Fruit fly (Drosophila melanogaster) whole organism, embryonic: ENCODE data around the gene CG46439.

Experiments used
- Antp ChIP-seq: fragments of 200-800 bp; sonication (Bioruptor generic); optimal IDR thresholded peaks from 3 replicates; lab custom pipeline; 2016; ENCODE audit warnings: missing biosample characterization, missing genetic modification characterization
- Asciz ChIP-seq: fragments of 200-800 bp; sonication (Bioruptor generic); optimal IDR thresholded peaks from 2 replicates; lab custom pipeline; 2017; ENCODE audit warnings: missing biosample characterization, mild to moderate bottlenecking, missing genetic modification characterization, missing genetic modification reagents
- Bdp1 ChIP-seq: fragments of 200-800 bp; sonication (Bioruptor generic); optimal IDR thresholded peaks from 3 replicates; lab custom pipeline; 2016; ENCODE audit warnings: missing biosample characterization, missing genetic modification characterization
- CG10979 ChIP-seq: fragments of 200-800 bp; sonication (Bioruptor generic); optimal IDR thresholded peaks from 2 replicates; lab custom pipeline; 2018; ENCODE audit warnings: missing biosample characterization, mild to moderate bottlenecking, missing genetic modification characterization, moderate library complexity
- CG11247 ChIP-seq: fragments of 200-800 bp; sonication (Bioruptor generic); IDR thresholded peaks from 2 replicates; pipeline ENCODE4 v1.3.6; 2022; ENCODE audit warnings: missing biosample characterization, missing genetic modification characterization
- CG12744 ChIP-seq: fragments of 200-800 bp; sonication (Bioruptor generic); optimal IDR thresholded peaks from 2 replicates; lab custom pipeline; 2016; ENCODE audit warnings: missing biosample characterization, missing genetic modification characterization
- CG13894 ChIP-seq: fragments of 200-800 bp; sonication (Bioruptor generic); optimal IDR thresholded peaks from 3 replicates; lab custom pipeline; 2018; ENCODE audit warnings: missing biosample characterization, mild to moderate bottlenecking, missing genetic modification characterization, moderate library complexity
- CG14050 ChIP-seq: fragments of 200-800 bp; sonication (Bioruptor generic); IDR thresholded peaks from 3 replicates; pipeline ENCODE4 v1.3.6; 2022; ENCODE audit warnings: missing biosample characterization, missing genetic modification characterization
- CG16813 ChIP-seq: fragments of 200-800 bp; sonication (Bioruptor generic); IDR thresholded peaks from 3 replicates; pipeline ENCODE4 v1.3.6; 2022; ENCODE audit warnings: missing biosample characterization, missing genetic modification characterization; ENCODE audit not compliant: partially characterized antibody
- CG16815 ChIP-seq: fragments of 200-800 bp; sonication (Bioruptor generic); optimal IDR thresholded peaks from 3 replicates; lab custom pipeline; 2017; ENCODE audit warnings: missing biosample characterization, mild to moderate bottlenecking, missing genetic modification characterization
- CG17612 ChIP-seq: fragments of 200-800 bp; sonication (Bioruptor generic); IDR thresholded peaks from 2 replicates; pipeline ENCODE4 v1.3.6; 2022; ENCODE audit warnings: missing biosample characterization, missing genetic modification characterization
- CG18011 ChIP-seq: fragments of 200-800 bp; sonication (Bioruptor generic); optimal IDR thresholded peaks from 2 replicates; lab custom pipeline; 2017; ENCODE audit warnings: missing biosample characterization, missing genetic modification characterization, mild to moderate bottlenecking, moderate library complexity, missing genotype
- CG32772 ChIP-seq: fragments of 200-800 bp; sonication (Bioruptor generic); IDR thresholded peaks from 2 replicates; pipeline ENCODE4 v1.3.6; 2022; ENCODE audit warnings: missing biosample characterization, missing genetic modification characterization
- CG34224 ChIP-seq: fragments of 200-800 bp; sonication (Bioruptor generic); IDR thresholded peaks from 3 replicates; pipeline ENCODE4 v1.3.6; 2022; ENCODE audit warnings: missing biosample characterization, missing genetic modification characterization; ENCODE audit not compliant: partially characterized antibody
- CG42726 ChIP-seq: fragments of 200-800 bp; sonication (Bioruptor generic); IDR thresholded peaks from 2 replicates; pipeline ENCODE4 v1.3.6; 2022; ENCODE audit warnings: missing biosample characterization, missing genetic modification characterization; ENCODE audit not compliant: partially characterized antibody
- CG8281 ChIP-seq: fragments of 200-800 bp; sonication (Bioruptor generic); optimal IDR thresholded peaks from 2 replicates; lab custom pipeline; 2018; ENCODE audit warnings: missing biosample characterization, mild to moderate bottlenecking, missing genetic modification characterization, moderate library complexity
- CG9727 ChIP-seq: fragments of 200-800 bp; sonication (Bioruptor generic); optimal IDR thresholded peaks from 3 replicates; lab custom pipeline; 2017; ENCODE audit warnings: missing biosample characterization, mild to moderate bottlenecking, missing genetic modification characterization
- CG9817 ChIP-seq: fragments of 200-800 bp; sonication (Bioruptor generic); optimal IDR thresholded peaks from 2 replicates; lab custom pipeline; 2018; ENCODE audit warnings: missing biosample characterization, mild to moderate bottlenecking, missing genetic modification characterization, moderate library complexity
- CG9876 ChIP-seq: fragments of 200-800 bp; sonication (Bioruptor generic); optimal IDR thresholded peaks from 2 replicates; lab custom pipeline; 2016; ENCODE audit warnings: missing biosample characterization, missing genetic modification characterization
- CrebB ChIP-seq: fragments of 200-800 bp; sonication (Bioruptor generic); optimal IDR thresholded peaks from 3 replicates; lab custom pipeline; 2018; ENCODE audit warnings: missing biosample characterization, mild to moderate bottlenecking, missing genetic modification characterization
- D19B ChIP-seq: fragments of 200-800 bp; sonication (Bioruptor generic); optimal IDR thresholded peaks from 2 replicates; lab custom pipeline; 2017; ENCODE audit warnings: missing biosample characterization, mild to moderate bottlenecking, missing genetic modification characterization
- E2f2 ChIP-seq: fragments of 200-800 bp; sonication (Bioruptor generic); IDR thresholded peaks from 2 replicates; pipeline ENCODE4 v1.3.6; 2022; ENCODE audit warnings: missing biosample characterization, missing genetic modification characterization
- Lpt ChIP-seq: fragments of >200 bp; optimal IDR thresholded peaks from 2 replicates; lab custom pipeline; 2018; ENCODE audit warnings: missing biosample characterization, missing genetic modification characterization
- Mrtf ChIP-seq: fragments of 200-800 bp; sonication (Bioruptor generic); IDR thresholded peaks from 3 replicates; pipeline ENCODE4 v1.3.6; 2022; ENCODE audit warnings: missing biosample characterization, missing genetic modification characterization
- Myb ChIP-seq: fragments of 200-800 bp; sonication (Bioruptor generic); optimal IDR thresholded peaks from 2 replicates; lab custom pipeline; 2016; ENCODE audit warnings: missing biosample characterization, missing genetic modification characterization
- Nf-YA ChIP-seq: fragments of 200-800 bp; sonication (Bioruptor generic); IDR thresholded peaks from 2 replicates; pipeline ENCODE4 v1.3.6; 2022; ENCODE audit warnings: missing biosample characterization, missing genetic modification characterization
- ci ChIP-seq: fragments of 200-800 bp; sonication (Bioruptor generic); IDR thresholded peaks from 3 replicates; pipeline ENCODE4 v1.3.6; 2022; ENCODE audit warnings: missing biosample characterization, missing genetic modification characterization
- da ChIP-seq: fragments of 200-800 bp; sonication (Bioruptor generic); optimal IDR thresholded peaks from 2 replicates; lab custom pipeline; 2016; ENCODE audit warnings: missing biosample characterization, missing genetic modification characterization
- danr ChIP-seq: fragments of 200-800 bp; sonication (Bioruptor generic); IDR thresholded peaks from 2 replicates; pipeline ENCODE4 v1.3.6; 2022; ENCODE audit warnings: missing biosample characterization, missing genetic modification characterization
- dysf ChIP-seq: fragments of 200-800 bp; sonication (Bioruptor generic); IDR thresholded peaks from 3 replicates; pipeline ENCODE4 v1.3.6; 2022; ENCODE audit warnings: missing biosample characterization, missing genetic modification characterization
- gro ChIP-seq: fragments of 200-800 bp; sonication (Bioruptor generic); optimal IDR thresholded peaks from 2 replicates; lab custom pipeline; 2016; ENCODE audit warnings: missing biosample characterization, missing genetic modification characterization
- hkb ChIP-seq, 2 experiments: fragments of 200-800 bp in 1 of 2; fragments of >200 bp in 1 of 2; sonication (Bioruptor generic) in 1 of 2; IDR thresholded peaks in 1 of 2; optimal IDR thresholded peaks in 1 of 2; 2 replicates each; pipeline versions ENCODE4 v1.3.6 to Lab custom; 2017 to 2022; ENCODE audit warnings: missing biosample characterization in 1 of 2, missing genetic modification characterization in 1 of 2
- lola ChIP-seq, 3 experiments: fragments of >200 bp in 2 of 3; fragments of 200-800 bp in 1 of 3; sonication (Bioruptor generic) in 1 of 3; optimal IDR thresholded peaks; 2 replicates each; lab custom pipeline; 2017 to 2019; ENCODE audit warnings: missing biosample characterization in 3 of 3, missing genetic modification characterization in 3 of 3, mild to moderate bottlenecking in 1 of 3, moderate library complexity in 1 of 3
- nmo ChIP-seq: fragments of 200-800 bp; sonication (Bioruptor generic); optimal IDR thresholded peaks from 2 replicates; lab custom pipeline; 2018; ENCODE audit warnings: missing biosample characterization, mild to moderate bottlenecking, missing genetic modification characterization, moderate library complexity
- nom ChIP-seq: fragments of 200-800 bp; sonication (Bioruptor generic); optimal IDR thresholded peaks from 2 replicates; lab custom pipeline; 2017; ENCODE audit warnings: missing biosample characterization, missing genetic modification characterization, mild to moderate bottlenecking, moderate library complexity, missing genetic modification reagents
- onecut ChIP-seq: fragments of 200-800 bp; sonication (Bioruptor generic); IDR thresholded peaks from 2 replicates; pipeline ENCODE4 v1.3.6; 2022; ENCODE audit warnings: missing biosample characterization, missing genetic modification characterization
- p53 ChIP-seq: fragments of 200-800 bp; sonication (Bioruptor generic); optimal IDR thresholded peaks from 2 replicates; lab custom pipeline; 2016; ENCODE audit warnings: missing biosample characterization, missing genetic modification characterization
- prd ChIP-seq, 3 experiments: fragments of >200 bp in 2 of 3; fragments of 200-800 bp in 1 of 3; sonication (Bioruptor generic) in 1 of 3; optimal IDR thresholded peaks in 2 of 3; IDR thresholded peaks in 1 of 3; 2 replicates in 2 of 3; 3 replicates in 1 of 3; pipeline versions ENCODE4 v1.3.6 to Lab custom; 2017 to 2022; ENCODE audit warnings: missing biosample characterization in 1 of 3, missing genetic modification characterization in 1 of 3
- ranshi ChIP-seq: fragments of 200-800 bp; sonication (Bioruptor generic); IDR thresholded peaks from 2 replicates; pipeline ENCODE4 v1.3.6; 2022; ENCODE audit warnings: missing biosample characterization, missing genetic modification characterization
- run ChIP-seq: fragments of 200-800 bp; sonication (Bioruptor generic); optimal IDR thresholded peaks from 3 replicates; lab custom pipeline; 2018; ENCODE audit warnings: missing biosample characterization, mild to moderate bottlenecking, missing genetic modification characterization
- sd ChIP-seq: fragments of 200-800 bp; sonication (Bioruptor generic); optimal IDR thresholded peaks from 3 replicates; lab custom pipeline; 2018; ENCODE audit warnings: missing biosample characterization, mild to moderate bottlenecking, missing genetic modification characterization, moderate library complexity
- sens ChIP-seq: fragments of 200-800 bp; sonication (Bioruptor generic); peaks from one replicate; lab custom pipeline; 2016; ENCODE audit warnings: missing biosample characterization, missing genetic modification characterization
- sisA ChIP-seq: fragments of 200-800 bp; sonication (Bioruptor generic); IDR thresholded peaks from 2 replicates; pipeline ENCODE4 v1.3.6; 2022; ENCODE audit warnings: missing biosample characterization, missing genetic modification characterization
- stwl ChIP-seq: fragments of 200-800 bp; sonication (Bioruptor generic); optimal IDR thresholded peaks from 3 replicates; lab custom pipeline; 2018; ENCODE audit warnings: missing biosample characterization, mild to moderate bottlenecking, missing genetic modification characterization, moderate library complexity
- trem ChIP-seq: fragments of 200-800 bp; optimal IDR thresholded peaks from 3 replicates; lab custom pipeline; 2019; ENCODE audit warnings: missing biosample characterization, mild to moderate bottlenecking, missing genetic modification characterization, moderate library complexity
- twi ChIP-seq: fragments of 200-800 bp; optimal IDR thresholded peaks from 2 replicates; lab custom pipeline; 2019; ENCODE audit warnings: missing biosample characterization, mild to moderate bottlenecking, missing genetic modification characterization, moderate library complexity
- zen ChIP-seq: fragments of 200-800 bp; sonication (Bioruptor generic); optimal IDR thresholded peaks from 3 replicates; lab custom pipeline; 2018; ENCODE audit warnings: missing biosample characterization, mild to moderate bottlenecking, missing genetic modification characterization, moderate library complexity

The CG46439 gene

DNA sequence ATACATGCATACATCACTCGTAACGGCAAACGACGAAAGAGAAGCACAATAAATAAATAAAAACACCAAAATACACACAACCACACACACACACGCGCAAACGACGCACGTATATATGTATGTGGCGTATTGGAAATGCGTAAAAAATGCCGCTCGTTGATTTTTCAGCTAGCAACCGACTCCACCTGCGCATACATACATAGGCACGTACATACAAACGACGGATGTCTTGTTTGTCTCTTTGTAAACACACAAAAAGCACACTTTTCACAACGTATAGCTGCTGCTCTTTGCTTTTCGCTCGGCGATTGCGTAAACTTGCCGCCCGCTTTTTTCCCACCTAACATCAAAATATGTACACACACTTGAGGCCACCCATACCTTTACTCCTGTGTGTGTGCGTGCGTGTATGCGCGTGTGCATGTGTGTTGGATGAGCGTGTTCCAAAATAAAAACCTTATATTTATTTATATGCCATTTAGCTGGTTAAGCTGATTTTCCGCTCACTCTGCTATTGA is 23.9 kb upstream of the CG46439 start (continued):
- no peak for TF ChIP-seq CG11247 (GFP tag; lab: Robert Waterston, UW)
- TF ChIP-seq Myb (GFP tag; lab: Kevin White, UChicago): no peak
- peak; percentile 12 for TF ChIP-seq CG9727 (GFP tag; lab: Kevin White, UChicago)
- TF ChIP-seq Asciz (GFP tag; lab: Kevin White, UChicago): peak; percentile 20
- TF ChIP-seq nmo: peak; percentile 14
- TF ChIP-seq D19B: no peak
- peak; percentile 84 for TF ChIP-seq CG13894 (tag; lab: Kevin White, UChicago)
- TF ChIP-seq zen: no peak
- TF ChIP-seq lola (GFP tag; optimal IDR thresholded peaks at IDR 0.05; lab: Kevin White, UChicago): peak in 1 of 3 experiments; percentile 62
- no peak for TF ChIP-seq ranshi
- TF ChIP-seq, all 482 proteins: peak for 135

- TF ChIP-seq p53: peak; percentile 93
- no peak for TF ChIP-seq sd (tag; lab: Kevin White, UChicago)
- no peak for TF ChIP-seq CG9876 (GFP tag; lab: Kevin White, UChicago)
- TF ChIP-seq CG10979 (tag; lab: Kevin White, UChicago): no peak
- TF ChIP-seq Antp: peak; percentile 29
- TF ChIP-seq onecut (GFP tag; lab: Robert Waterston, UW): peak; percentile 54
- TF ChIP-seq dysf (GFP tag; lab: Robert Waterston, UW): peak; percentile 38; the same call in 1 of the 3 replicates
- TF ChIP-seq twi (tag; lab: Kevin White, UChicago): no peak
- peak; percentile 1 for TF ChIP-seq stwl (tag; lab: Kevin White, UChicago)
- peak; percentile 55 for TF ChIP-seq CG32772 (GFP tag; lab: Robert Waterston, UW)
- no peak for TF ChIP-seq Nf-YA (GFP tag; lab: Robert Waterston, UW)
- TF ChIP-seq trem: no peak
- 0 out of 3 replicates have a peak, but pooled peaks have one; percentile 51 for TF ChIP-seq CG34224 (GFP tag; lab: Robert Waterston, UW)
- no peak for TF ChIP-seq CG18011
- peak; percentile 54 for TF ChIP-seq sisA (GFP tag; lab: Robert Waterston, UW)
- 0 out of 3 replicates have a peak, but pooled peaks have one; percentile 13 for TF ChIP-seq CG16813
- no peak for TF ChIP-seq danr (GFP tag; lab: Robert Waterston, UW)
- TF ChIP-seq hkb (optimal IDR thresholded peaks at IDR 0.05; lab: Kevin White, UChicago): no peak
- peak; percentile 6; the same call in 1 of the 2 replicates for TF ChIP-seq hkb (GFP tag; IDR thresholded peaks at IDR 0.05; lab: Robert Waterston, UW)
- TF ChIP-seq CG8281 (tag; lab: Kevin White, UChicago): no peak
- TF ChIP-seq E2f2 (GFP tag; lab: Robert Waterston, UW): no peak
- TF ChIP-seq Bdp1 (GFP tag; lab: Kevin White, UChicago): no peak
- TF ChIP-seq Mrtf (GFP tag; lab: Robert Waterston, UW): 0 out of 3 replicates have a peak, but pooled peaks have one; percentile 28
- no peak for TF ChIP-seq Lpt (GFP tag; lab: Kevin White, UChicago)
- no peak for TF ChIP-seq ci (GFP tag; lab: Robert Waterston, UW)
- no peak for TF ChIP-seq CrebB (tag; lab: Kevin White, UChicago)
- TF ChIP-seq CG12744 (GFP tag; lab: Kevin White, UChicago): no peak
- peak; percentile 27 for TF ChIP-seq CG9817
- TF ChIP-seq CG14050 (GFP tag; lab: Robert Waterston, UW): no peak
- no peak for TF ChIP-seq CG16815 (GFP tag; lab: Kevin White, UChicago)
- TF ChIP-seq da (GFP tag; lab: Kevin White, UChicago): no peak
- TF ChIP-seq sens (GFP tag; lab: Kevin White, UChicago): peak; percentile 14
- TF ChIP-seq CG42726 (GFP tag; lab: Robert Waterston, UW): 0 out of 2 replicates have a peak, but pooled peaks have one; percentile 10
- TF ChIP-seq run (tag; lab: Kevin White, UChicago): no peak
- TF ChIP-seq gro: no peak
- TF ChIP-seq CG17612: peak; percentile 42; the same call in 1 of the 2 replicates
- no peak for TF ChIP-seq nom (GFP tag; lab: Kevin White, UChicago)
- TF ChIP-seq prd (optimal IDR thresholded peaks at IDR 0.05; lab: Kevin White, UChicago): no peak
- 0 out of 3 replicates have a peak, but pooled peaks have one; percentile 9 for TF ChIP-seq prd (GFP tag; IDR thresholded peaks at IDR 0.05; lab: Robert Waterston, UW)
Measured at dm6 chr3L:11119396-11119900, 23.4 kb upstream of the CG46439 start.
